ENCODE assay signal across 5 fruit fly cellular contexts in genomic region chr3L:12406999-12407632, dm6.
TF ChIP-seq lines count a peak whose summit lies in the region.

No protein-coding gene starts in this region.

- TF ChIP-seq CTCF in whole organism, embryonic (GFP tag; optimal IDR thresholded peaks at IDR 0.05; lab: Kevin White, UChicago): peak; percentile 58

TF ChIP-seq in whole organism, adult, 20 proteins besides CTCF, POLR2A, EP300 and RAD21 (continues in another document):
- TF ChIP-seq cnc (optimal IDR thresholded peaks at IDR 0.05; lab: Kevin White, UChicago) (no peak), pad (GFP tag; optimal IDR thresholded peaks at IDR 0.05; lab: Kevin White, UChicago) (peak; percentile 60), Mnt (GFP tag; optimal IDR thresholded peaks at IDR 0.05; lab: Kevin White, UChicago) (peak; percentile 85), Crg-1 (GFP tag; optimal IDR thresholded peaks at IDR 0.05; lab: Kevin White, UChicago) (peak; percentile 99), kay (GFP tag; lab: Kevin White, UChicago; ENCODE audit: borderline replicate concordance) (peak; percentile 100), CG1620 (GFP tag; optimal IDR thresholded peaks at IDR 0.05; lab: Kevin White, UChicago) (peak; percentile 94), Hr96 (GFP tag; optimal IDR thresholded peaks at IDR 0.05; lab: Kevin White, UChicago) (peak; percentile 69), CG33017 (tag; optimal IDR thresholded peaks at IDR 0.05; lab: Kevin White, UChicago) (peak; percentile 75), toe (GFP tag; optimal IDR thresholded peaks at IDR 0.05; lab: Kevin White, UChicago) (no peak), CG12768 (GFP tag; optimal IDR thresholded peaks at IDR 0.05; lab: Kevin White, UChicago) (peak; percentile 92), CG7101 (tag; optimal IDR thresholded peaks at IDR 0.05; lab: Kevin White, UChicago) (peak; percentile 86), tj (GFP tag; optimal IDR thresholded peaks at IDR 0.05; lab: Kevin White, UChicago) (peak; percentile 95), bab1 (GFP tag; optimal IDR thresholded peaks at IDR 0.05; lab: Kevin White, UChicago) (no peak), cic (GFP tag; optimal IDR thresholded peaks at IDR 0.05; lab: Kevin White, UChicago) (peak; percentile 97), Clk (GFP tag; optimal IDR thresholded peaks at IDR 0.05; lab: Kevin White, UChicago) (peak; percentile 92), CG7045 (GFP tag; optimal IDR thresholded peaks at IDR 0.05; lab: Kevin White, UChicago) (peak; percentile 92), ovo (GFP tag; optimal IDR thresholded peaks at IDR 0.05; lab: Kevin White, UChicago) (peak; percentile 97), CG14711 (tag; optimal IDR thresholded peaks at IDR 0.05; lab: Kevin White, UChicago) (peak; percentile 72)

TF ChIP-seq in whole organism, embryonic, 481 proteins besides CTCF, POLR2A, EP300 and RAD21 (continues in another document):
- TF ChIP-seq CG4617 (GFP tag; optimal IDR thresholded peaks at IDR 0.05; lab: Kevin White, UChicago; ENCODE audit: borderline replicate concordance): peak; percentile 53
- peak; percentile 34 for TF ChIP-seq CG9215 (GFP tag; IDR thresholded peaks at IDR 0.05; lab: Robert Waterston, UW)
- no peak for TF ChIP-seq bbx (GFP tag; IDR thresholded peaks at IDR 0.05; lab: Robert Waterston, UW; ENCODE audit: partially characterized antibody)
- TF ChIP-seq CG31224 (GFP tag; IDR thresholded peaks at IDR 0.05; lab: Robert Waterston, UW): peak; percentile 78
- TF ChIP-seq CG30431 (GFP tag; optimal IDR thresholded peaks at IDR 0.05; lab: Kevin White, UChicago): peak; percentile 24
- TF ChIP-seq Lim3 (GFP tag; IDR thresholded peaks at IDR 0.05; lab: Robert Waterston, UW): peak; percentile 43; the same call in 1 of the 2 replicates
- TF ChIP-seq aop (GFP tag; IDR thresholded peaks at IDR 0.05; lab: Robert Waterston, UW): peak; percentile 48; the same call in 1 of the 2 replicates
- no peak for TF ChIP-seq Opbp (GFP tag; IDR thresholded peaks at IDR 0.05; lab: Robert Waterston, UW; ENCODE audit: partially characterized antibody)
- peak; percentile 79 for TF ChIP-seq salm (tag; optimal IDR thresholded peaks at IDR 0.05; lab: Kevin White, UChicago)
- TF ChIP-seq CG17912 (GFP tag; optimal IDR thresholded peaks at IDR 0.05; lab: Kevin White, UChicago): peak; percentile 90
- TF ChIP-seq Fer1 (GFP tag; optimal IDR thresholded peaks at IDR 0.05; lab: Kevin White, UChicago): peak; percentile 96
- TF ChIP-seq nmo (GFP tag; optimal IDR thresholded peaks at IDR 0.05; lab: Kevin White, UChicago): peak; percentile 6
- peak; percentile 97 for TF ChIP-seq CrebB (tag; optimal IDR thresholded peaks at IDR 0.05; lab: Kevin White, UChicago)
- peak; percentile 73 for TF ChIP-seq CG7839 (tag; optimal IDR thresholded peaks at IDR 0.05; lab: Kevin White, UChicago)
- no peak for TF ChIP-seq dmrt11E (tag; optimal IDR thresholded peaks at IDR 0.05; lab: Kevin White, UChicago)
- TF ChIP-seq disco-r (GFP tag; optimal IDR thresholded peaks at IDR 0.05; lab: Kevin White, UChicago): peak; percentile 91
- TF ChIP-seq jigr1 (GFP tag; IDR thresholded peaks at IDR 0.05; lab: Robert Waterston, UW): no peak
- peak; percentile 93 for TF ChIP-seq CG5953 (GFP tag; IDR thresholded peaks at IDR 0.05; lab: Robert Waterston, UW)

TF ChIP-seq in whole organism, prepupa, 60 proteins besides CTCF, POLR2A, EP300 and RAD21 (continues in another document):
- peak; percentile 45 for TF ChIP-seq Sox14 (GFP tag; optimal IDR thresholded peaks at IDR 0.05; lab: Kevin White, UChicago)
- peak; percentile 69 for TF ChIP-seq cyc (GFP tag; optimal IDR thresholded peaks at IDR 0.05; lab: Kevin White, UChicago)
- peak; percentile 77 for TF ChIP-seq esn (GFP tag; optimal IDR thresholded peaks at IDR 0.05; lab: Kevin White, UChicago)
- TF ChIP-seq CG4318 (GFP tag; optimal IDR thresholded peaks at IDR 0.05; lab: Kevin White, UChicago): no peak
- peak; percentile 26 for TF ChIP-seq Eip75B (GFP tag; optimal IDR thresholded peaks at IDR 0.05; lab: Kevin White, UChicago)
- peak; percentile 60 for TF ChIP-seq Blimp-1 (GFP tag; optimal IDR thresholded peaks at IDR 0.05; lab: Kevin White, UChicago)
- no peak for TF ChIP-seq pdm3 (GFP tag; optimal IDR thresholded peaks at IDR 0.05; lab: Kevin White, UChicago)
- TF ChIP-seq CG8119 (GFP tag; IDR thresholded peaks at IDR 0.05; lab: Robert Waterston, UW): peak; percentile 41
- peak; percentile 77 for TF ChIP-seq CG6163 (GFP tag; IDR thresholded peaks at IDR 0.05; lab: Robert Waterston, UW)
- peak; percentile 25 for TF ChIP-seq CG1621 (tag; optimal IDR thresholded peaks at IDR 0.05; lab: Kevin White, UChicago)
- peak; percentile 61 for TF ChIP-seq CG31627 (GFP tag; optimal IDR thresholded peaks at IDR 0.05; lab: Kevin White, UChicago)
- peak; percentile 39 to 49 for TF ChIP-seq salr (GFP tag; optimal IDR thresholded peaks at IDR 0.05; lab: Kevin White, UChicago)
- no peak for TF ChIP-seq Met (GFP tag; optimal IDR thresholded peaks at IDR 0.05; lab: Kevin White, UChicago)
- peak; percentile 41 for TF ChIP-seq CG9139 (GFP tag; optimal IDR thresholded peaks at IDR 0.05; lab: Kevin White, UChicago)
- TF ChIP-seq Hr4 (GFP tag; optimal IDR thresholded peaks at IDR 0.05; lab: Kevin White, UChicago): peak; percentile 4
- no peak for TF ChIP-seq CG10669 (GFP tag; optimal IDR thresholded peaks at IDR 0.05; lab: Kevin White, UChicago)
- TF ChIP-seq CG6792 (GFP tag; optimal IDR thresholded peaks at IDR 0.05; lab: Kevin White, UChicago): peak; percentile 75
- peak; percentile 87 for TF ChIP-seq Eip78C (GFP tag; lab: Kevin White, UChicago)
- TF ChIP-seq Hr38 (GFP tag; optimal IDR thresholded peaks at IDR 0.05; lab: Kevin White, UChicago): peak; percentile 77
- peak; percentile 24 for TF ChIP-seq Ets21C (GFP tag; optimal IDR thresholded peaks at IDR 0.05; lab: Kevin White, UChicago)

TF ChIP-seq in whole organism, pupa, 21 proteins besides CTCF, POLR2A, EP300 and RAD21 (continues in another document):
- TF ChIP-seq fd96Ca (GFP tag; IDR thresholded peaks at IDR 0.05; lab: Robert Waterston, UW) (peak; percentile 51; the same call in 2 of the 3 replicates), rn (GFP tag; IDR thresholded peaks at IDR 0.05; lab: Robert Waterston, UW) (peak; percentile 34; the same call in 1 of the 2 replicates), CG14655 (GFP tag; optimal IDR thresholded peaks at IDR 0.05; lab: Kevin White, UChicago) (no peak), CG8159 (tag; optimal IDR thresholded peaks at IDR 0.05; lab: Kevin White, UChicago) (peak; percentile 27), CG32121 (GFP tag; IDR thresholded peaks at IDR 0.05; lab: Robert Waterston, UW) (peak; percentile 67), Snoo (tag; optimal IDR thresholded peaks at IDR 0.05; lab: Kevin White, UChicago) (peak; percentile 20), CG17806 (tag; optimal IDR thresholded peaks at IDR 0.05; lab: Kevin White, UChicago) (peak; percentile 13), Ets98B (GFP tag; IDR thresholded peaks at IDR 0.05; lab: Robert Waterston, UW) (peak; percentile 38), CG34367 (tag; optimal IDR thresholded peaks at IDR 0.05; lab: Kevin White, UChicago) (peak; percentile 35), CG4496 (GFP tag; IDR thresholded peaks at IDR 0.05; lab: Robert Waterston, UW) (peak; percentile 78; the same call in 2 of the 3 replicates), D1 (tag; optimal IDR thresholded peaks at IDR 0.05; lab: Kevin White, UChicago) (no peak), gl (tag; optimal IDR thresholded peaks at IDR 0.05; lab: Kevin White, UChicago) (peak; percentile 8), CG13204 (GFP tag; optimal IDR thresholded peaks at IDR 0.05; lab: Kevin White, UChicago) (peak; percentile 63), CG10348 (GFP tag; IDR thresholded peaks at IDR 0.05; lab: Robert Waterston, UW) (no peak; the same call in 1 of the 2 replicates), CG9948 (tag; optimal IDR thresholded peaks at IDR 0.05; lab: Kevin White, UChicago) (no peak), Pif1B (GFP tag; optimal IDR thresholded peaks at IDR 0.05; lab: Kevin White, UChicago) (peak; percentile 71), Pif1A (GFP tag; optimal IDR thresholded peaks at IDR 0.05; lab: Kevin White, UChicago) (peak; percentile 85), CG15710 (tag; optimal IDR thresholded peaks at IDR 0.05; lab: Kevin White, UChicago) (no peak), CG8301 (tag; optimal IDR thresholded peaks at IDR 0.05; lab: Kevin White, UChicago) (peak; percentile 24), EcR (GFP tag; optimal IDR thresholded peaks at IDR 0.05; lab: Kevin White, UChicago) (peak; percentile 83)

TF ChIP-seq in whole organism, wandering third instar larva, 38 proteins besides CTCF, POLR2A, EP300 and RAD21 (continues in another document):
- TF ChIP-seq usp (GFP tag; optimal IDR thresholded peaks at IDR 0.05; lab: Kevin White, UChicago): no peak
- TF ChIP-seq Vsx2 (GFP tag; optimal IDR thresholded peaks at IDR 0.05; lab: Kevin White, UChicago; ENCODE audit: partially characterized antibody): peak; percentile 48
- TF ChIP-seq CrebA (GFP tag; optimal IDR thresholded peaks at IDR 0.05; lab: Kevin White, UChicago; ENCODE audit: borderline replicate concordance): no peak
- TF ChIP-seq Sp1 (GFP tag; optimal IDR thresholded peaks at IDR 0.05; lab: Kevin White, UChicago): peak; percentile 73
- TF ChIP-seq woc (GFP tag; optimal IDR thresholded peaks at IDR 0.05; lab: Kevin White, UChicago): peak; percentile 1
- peak; percentile 80 for TF ChIP-seq GATAd (GFP tag; optimal IDR thresholded peaks at IDR 0.05; lab: Kevin White, UChicago)
- TF ChIP-seq rgr (GFP tag; optimal IDR thresholded peaks at IDR 0.05; lab: Kevin White, UChicago): peak; percentile 87
- peak; percentile 83 for TF ChIP-seq jim (GFP tag; optimal IDR thresholded peaks at IDR 0.05; lab: Kevin White, UChicago)
- TF ChIP-seq OdsH (GFP tag; optimal IDR thresholded peaks at IDR 0.05; lab: Kevin White, UChicago): peak; percentile 83
- peak; percentile 91 for TF ChIP-seq Jra (GFP tag; optimal IDR thresholded peaks at IDR 0.05; lab: Kevin White, UChicago)
- TF ChIP-seq dsf (GFP tag; optimal IDR thresholded peaks at IDR 0.05; lab: Kevin White, UChicago; ENCODE audit: borderline replicate concordance): peak; percentile 63
- TF ChIP-seq Dif (GFP tag; optimal IDR thresholded peaks at IDR 0.05; lab: Kevin White, UChicago; ENCODE audit: partially characterized antibody): peak; percentile 74
- no peak for TF ChIP-seq Rel (GFP tag; optimal IDR thresholded peaks at IDR 0.05; lab: Kevin White, UChicago)
- TF ChIP-seq Rel (tag; optimal IDR thresholded peaks at IDR 0.05; lab: Kevin White, UChicago): peak; percentile 58
- TF ChIP-seq sage (GFP tag; optimal IDR thresholded peaks at IDR 0.05; lab: Kevin White, UChicago): no peak
- TF ChIP-seq Hr78 (GFP tag; optimal IDR thresholded peaks at IDR 0.05; lab: Kevin White, UChicago): no peak
- peak; percentile 82 for TF ChIP-seq br (GFP tag; optimal IDR thresholded peaks at IDR 0.05; lab: Kevin White, UChicago)
- peak; percentile 72 for TF ChIP-seq psq (GFP tag; optimal IDR thresholded peaks at IDR 0.05; lab: Kevin White, UChicago)
- no peak for TF ChIP-seq Dfd (GFP tag; optimal IDR thresholded peaks at IDR 0.05; lab: Kevin White, UChicago)
- no peak for TF ChIP-seq lola (GFP tag; optimal IDR thresholded peaks at IDR 0.05; lab: Kevin White, UChicago)
- peak; percentile 86 for TF ChIP-seq CG32264 (GFP tag; optimal IDR thresholded peaks at IDR 0.05; lab: Kevin White, UChicago)
- TF ChIP-seq brk (GFP tag; optimal IDR thresholded peaks at IDR 0.05; lab: Kevin White, UChicago): no peak
